Worm (Caenorhabditis elegans): ENCODE measurements around the gene tbx-11.

tbx-11 gene

ce11 chrIII:6019512-6020209 lies 27.1 kb downstream of the tbx-11 start, which contains the start of the genes npp-10 and cyk-3:
Gene npp-10, minus strand, starts transcription at chrIII:6019562.
Gene cyk-3, plus strand, starts transcription at chrIII:6020159.
- TF ChIP-seq gmeb-2 (tag; optimal IDR thresholded peaks at IDR 0.05) (no peak), elt-2 (tag; optimal IDR thresholded peaks at IDR 0.05) (no peak), unc-55 (GFP tag; optimal IDR thresholded peaks at IDR 0.05) (peak; percentile 64), ceh-30 (tag; optimal IDR thresholded peaks at IDR 0.05) (no peak), K02D7.2 (tag; optimal IDR thresholded peaks at IDR 0.05) (no peak)

- TF ChIP-seq ceh-34 (tag; optimal IDR thresholded peaks at IDR 0.05) (peak; percentile 3), ref-2 (tag; optimal IDR thresholded peaks at IDR 0.05) (peak; percentile 73), fax-1 (tag; optimal IDR thresholded peaks at IDR 0.05) (peak; percentile 62), mec-3 (tag; optimal IDR thresholded peaks at IDR 0.05; ENCODE audit: borderline replicate concordance) (peak; percentile 63), C08G9.2 (tag; optimal IDR thresholded peaks at IDR 0.05) (peak; percentile 72), lim-6 (tag; optimal IDR thresholded peaks at IDR 0.05) (peak; percentile 69), ceh-2 (tag; optimal IDR thresholded peaks at IDR 0.05) (peak; percentile 43), F13H6.1 (tag; optimal IDR thresholded peaks at IDR 0.05) (peak; percentile 50), ceh-18 (tag; optimal IDR thresholded peaks at IDR 0.05) (peak; percentile 13), ceh-31 (tag; optimal IDR thresholded peaks at IDR 0.05) (peak; percentile 93), rnt-1 (tag; optimal IDR thresholded peaks at IDR 0.05) (peak; percentile 48), hlh-8 (tag; optimal IDR thresholded peaks at IDR 0.05) (peak; percentile 26), tbx-2 (tag; optimal IDR thresholded peaks at IDR 0.05) (peak; percentile 76), ets-4 (tag; optimal IDR thresholded peaks at IDR 0.05) (peak; percentile 85), ceh-14 (tag; optimal IDR thresholded peaks at IDR 0.05) (peak; percentile 86), unc-42 (tag; optimal IDR thresholded peaks at IDR 0.05) (peak; percentile 33), zip-5 (tag; optimal IDR thresholded peaks at IDR 0.05) (peak; percentile 3), hlh-6 (tag; optimal IDR thresholded peaks at IDR 0.05) (peak; percentile 38)
Measured at ce11 chrIII:6013027-6013426, 33.8 kb downstream of the tbx-11 start.

- TF ChIP-seq che-1 (tag; optimal IDR thresholded peaks at IDR 0.05) (no peak), ref-2 (tag; optimal IDR thresholded peaks at IDR 0.05) (no peak), hlh-30 (tag; optimal IDR thresholded peaks at IDR 0.05; ENCODE audit: insufficient read depth) (no peak), ahr-1 (tag; optimal IDR thresholded peaks at IDR 0.05) (no peak), nhr-11 (tag; optimal IDR thresholded peaks at IDR 0.05) (no peak), ceh-31 (tag; optimal IDR thresholded peaks at IDR 0.05) (no peak), pax-1 (tag; optimal IDR thresholded peaks at IDR 0.05) (no peak), npax-4 (tag; optimal IDR thresholded peaks at IDR 0.05) (no peak), sox-2 (GFP tag; IDR thresholded peaks at IDR 0.05) (no peak), fkh-10 (GFP tag; optimal IDR thresholded peaks at IDR 0.05) (no peak), tbx-2 (tag; optimal IDR thresholded peaks at IDR 0.05) (no peak)
Measured at ce11 chrIII:6011310-6011709, 35.5 kb downstream of the tbx-11 start.

- TF ChIP-seq ceh-30 (tag; optimal IDR thresholded peaks at IDR 0.05) (no peak), sdc-2 (tag; optimal IDR thresholded peaks at IDR 0.05) (no peak), pha-4 (tag; optimal IDR thresholded peaks at IDR 0.05) (no peak), ceh-2 (tag; optimal IDR thresholded peaks at IDR 0.05) (no peak), unc-42 (tag; optimal IDR thresholded peaks at IDR 0.05) (peak; percentile 10), pat-9 (tag; optimal IDR thresholded peaks at IDR 0.05) (no peak), ceh-34 (tag; optimal IDR thresholded peaks at IDR 0.05) (no peak), pha-2 (tag; optimal IDR thresholded peaks at IDR 0.05) (no peak)
Measured at ce11 chrIII:6008989-6009610, 37.7 kb downstream of the tbx-11 start, which contains the start of the genes gcna-1 and eftu-2. Gene gcna-1, minus strand, starts transcription at chrIII:6009084. Gene eftu-2, plus strand, starts transcription at chrIII:6009560.

Data from whole organism, late embryonic.